Worm (Caenorhabditis elegans): ENCODE data around the gene zfp-1.

ce11 chrIII:8771851-8772250 lies 19.5 kb upstream of the zfp-1 start, which contains the start of gene K02D10.3:
- no peak for TF ChIP-seq ama-1 (optimal IDR thresholded peaks at IDR 0.05)
- no peak for TF ChIP-seq B0310.2 (tag; optimal IDR thresholded peaks at IDR 0.05)
- TF ChIP-seq scrt-1 (GFP tag; IDR thresholded peaks at IDR 0.05), result no peak
- TF ChIP-seq sea-1 (GFP tag; conservative IDR thresholded peaks at IDR 0.05), result no peak
- no peak for TF ChIP-seq tra-4 (tag; optimal IDR thresholded peaks at IDR 0.05)
- TF ChIP-seq F13C5.2 (tag; optimal IDR thresholded peaks at IDR 0.05), result no peak
- TF ChIP-seq flt-1 (GFP tag; IDR thresholded peaks at IDR 0.05), result no peak
- no peak for TF ChIP-seq tbx-11 (GFP tag; IDR thresholded peaks at IDR 0.05)
- TF ChIP-seq pes-1 (GFP tag; IDR thresholded peaks at IDR 0.05), result no peak
- no peak for TF ChIP-seq ceh-36 (tag; optimal IDR thresholded peaks at IDR 0.05)
- TF ChIP-seq hmbx-1 (tag; optimal IDR thresholded peaks at IDR 0.05), result no peak
- no peak for TF ChIP-seq hmg-4 (GFP tag; optimal IDR thresholded peaks at IDR 0.05)
- TF ChIP-seq ceh-13 (GFP tag; optimal IDR thresholded peaks at IDR 0.05), result no peak
- TF ChIP-seq hnd-1 (tag; optimal IDR thresholded peaks at IDR 0.05), result no peak

Measured in whole organism, early embryonic.